Fruit fly (Drosophila melanogaster) S2 (cell line): ENCODE results near the gene Nhe1.

Experiments
- CG8478 ChIP-seq: fragments of >200 bp; optimal IDR thresholded peaks from 2 replicates; lab custom pipeline; 2018
- CTCF ChIP-seq, 2 experiments: fragments of >200 bp; optimal IDR thresholded peaks; 2 replicates each; lab custom pipeline; 2018

dm6 chr2L:92993-93392, 13.5 kb downstream of the Nhe1 start:
- TF ChIP-seq CTCF (optimal IDR thresholded peaks at IDR 0.05; lab: Kevin White, UChicago) (no peak), CG8478 (lab: Kevin White, UChicago) (no peak)
